Fruit fly (Drosophila melanogaster): ENCODE data around the gene CG34452.

dm6 chr3L:15691968-15692367 is 4.3 kb upstream of the CG34452 start, which contains the start of gene CG34451:
- TF ChIP-seq h (optimal IDR thresholded peaks at IDR 0.05) (no peak), ttk (optimal IDR thresholded peaks at IDR 0.05) (no peak)
